Worm (Caenorhabditis elegans) whole organism, L2 larva: ENCODE results near the gene pigc-1.

ENCODE experiments used
- lin-11 ChIP-seq: fragments of 150-350 bp; sonication (generic microtip); optimal IDR thresholded peaks from 2 replicates; lab custom pipeline; 2014; ENCODE audit warnings: missing biosample characterization, missing genetic modification characterization, inconsistent platforms, mixed read lengths
- mdl-1 ChIP-seq, 2 experiments: fragments of 150-350 bp in 1 of 2; sonication (generic microtip) in 1 of 2; optimal IDR thresholded peaks; 2 replicates each; lab custom pipeline; 2017; ENCODE audit warnings: missing biosample characterization in 2 of 2, missing genetic modification characterization in 2 of 2

- TF ChIP-seq lin-11 (tag; lab: Kevin White, UChicago), result no peak
- no peak for TF ChIP-seq mdl-1 (tag; optimal IDR thresholded peaks at IDR 0.05; lab: Kevin White, UChicago)
Measured at ce11 chrIV:9319080-9319479, 23.9 kb downstream of the pigc-1 start, which contains the start of the genes F49C12.11 and nemt-1.
